Worm (Caenorhabditis elegans) whole organism, late embryonic: Measurements from ENCODE around the gene C27D9.1.

Experiments
- C08G9.2 ChIP-seq: sonication (generic microtip); optimal IDR thresholded peaks from 2 replicates; lab custom pipeline; 2016; ENCODE audit warnings: mild to moderate bottlenecking, missing genetic modification characterization, moderate library complexity, missing compliant biosample characterization
- C38D4.7 ChIP-seq: fragments of 200-800 bp; sonication (Bioruptor generic); optimal IDR thresholded peaks from 2 replicates; lab custom pipeline; 2018; ENCODE audit warnings: mild to moderate bottlenecking, missing genetic modification characterization, moderate library complexity, missing compliant biosample characterization
- F13H6.1 ChIP-seq: sonication (generic microtip); optimal IDR thresholded peaks from 2 replicates; lab custom pipeline; 2016; ENCODE audit warnings: missing genetic modification characterization, missing compliant biosample characterization
- K09A11.1 ChIP-seq: sonication (generic microtip); optimal IDR thresholded peaks from 2 replicates; lab custom pipeline; 2017; ENCODE audit warnings: antibody characterized with exemption, mild to moderate bottlenecking, missing genetic modification characterization, missing compliant biosample characterization; ENCODE audit not compliant: insufficient read depth
- Y22D7AL.16 ChIP-seq: sonication (generic microtip); optimal IDR thresholded peaks from 2 replicates; lab custom pipeline; 2016; ENCODE audit warnings: missing genetic modification characterization, missing compliant biosample characterization
- ceh-14 ChIP-seq: sonication (generic microtip); optimal IDR thresholded peaks from 2 replicates; lab custom pipeline; 2016; ENCODE audit warnings: missing genotype, missing genetic modification characterization, missing compliant biosample characterization
- ceh-18 ChIP-seq: sonication (generic microtip); optimal IDR thresholded peaks from 2 replicates; lab custom pipeline; 2016; ENCODE audit warnings: missing genetic modification characterization, missing compliant biosample characterization
- ceh-22 ChIP-seq: sonication (generic microtip); optimal IDR thresholded peaks from 2 replicates; lab custom pipeline; 2017; ENCODE audit warnings: missing biosample characterization, missing genetic modification characterization
- ceh-24 ChIP-seq: sonication (generic microtip); optimal IDR thresholded peaks from 2 replicates; lab custom pipeline; 2016; ENCODE audit warnings: mild to moderate bottlenecking, missing genetic modification characterization, missing compliant biosample characterization
- ceh-31 ChIP-seq: sonication (generic microtip); optimal IDR thresholded peaks from 2 replicates; lab custom pipeline; 2016; ENCODE audit warnings: missing genetic modification characterization, missing compliant biosample characterization
- ceh-45 ChIP-seq: fragments of 200-800 bp; sonication (Bioruptor generic); IDR thresholded peaks from 2 replicates; pipeline ENCODE4 v1.3.6; 2022; ENCODE audit warnings: missing genetic modification reagents, missing genetic modification characterization, missing compliant biosample characterization
- ceh-6 ChIP-seq: fragments of 200-800 bp; sonication (Bioruptor generic); optimal IDR thresholded peaks from 2 replicates; lab custom pipeline; 2018; ENCODE audit warnings: mild to moderate bottlenecking, missing genetic modification characterization, missing compliant biosample characterization
- ceh-9 ChIP-seq: sonication (generic microtip); optimal IDR thresholded peaks from 2 replicates; lab custom pipeline; 2016; ENCODE audit warnings: mild to moderate bottlenecking, missing genetic modification characterization, inconsistent platforms, missing compliant biosample characterization
- che-1 ChIP-seq: sonication (generic microtip); optimal IDR thresholded peaks from 2 replicates; lab custom pipeline; 2016; ENCODE audit warnings: mild to moderate bottlenecking, missing genetic modification characterization, missing compliant biosample characterization
- dmd-4 ChIP-seq: sonication (generic microtip); optimal IDR thresholded peaks from 2 replicates; lab custom pipeline; 2016; ENCODE audit warnings: borderline replicate concordance, missing genetic modification characterization, missing compliant biosample characterization
- dve-1 ChIP-seq: sonication (generic microtip); optimal IDR thresholded peaks from 2 replicates; lab custom pipeline; 2017; ENCODE audit warnings: antibody characterized with exemption, mild to moderate bottlenecking, missing genetic modification characterization, missing compliant biosample characterization
- elt-4 ChIP-seq: sonication (generic microtip); optimal IDR thresholded peaks from 2 replicates; lab custom pipeline; 2016; ENCODE audit warnings: missing genetic modification characterization, missing compliant biosample characterization
- ets-4 ChIP-seq: sonication (generic microtip); optimal IDR thresholded peaks from 2 replicates; lab custom pipeline; 2016; ENCODE audit warnings: missing genetic modification characterization, missing compliant biosample characterization
- eyg-1 ChIP-seq: sonication (generic microtip); optimal IDR thresholded peaks from 2 replicates; lab custom pipeline; 2016; ENCODE audit warnings: missing genotype, missing genetic modification characterization, missing compliant biosample characterization
- fax-1 ChIP-seq: sonication (generic microtip); optimal IDR thresholded peaks from 2 replicates; lab custom pipeline; 2016; ENCODE audit warnings: missing genotype, missing genetic modification characterization, missing compliant biosample characterization
- fkh-6 ChIP-seq: sonication (generic microtip); optimal IDR thresholded peaks from 2 replicates; lab custom pipeline; 2016; ENCODE audit warnings: missing genetic modification characterization, missing compliant biosample characterization
- gmeb-2 ChIP-seq: sonication (generic microtip); optimal IDR thresholded peaks from 2 replicates; lab custom pipeline; 2016; ENCODE audit warnings: missing genetic modification characterization, inconsistent platforms, missing compliant biosample characterization
- hlh-13 ChIP-seq: fragments of 200-800 bp; sonication (Bioruptor generic); optimal IDR thresholded peaks from 2 replicates; lab custom pipeline; 2018; ENCODE audit warnings: mild to moderate bottlenecking, missing genetic modification characterization, missing compliant biosample characterization
- hlh-15 ChIP-seq: sonication (generic microtip); optimal IDR thresholded peaks from 2 replicates; lab custom pipeline; 2016; ENCODE audit warnings: missing genetic modification characterization, missing compliant biosample characterization
- hlh-30 ChIP-seq: sonication (generic microtip); optimal IDR thresholded peaks from 2 replicates; lab custom pipeline; 2017; ENCODE audit warnings: antibody characterized with exemption, missing genetic modification characterization, missing compliant biosample characterization; ENCODE audit not compliant: insufficient read depth
- hlh-8 ChIP-seq: sonication (generic microtip); optimal IDR thresholded peaks from 2 replicates; lab custom pipeline; 2016; ENCODE audit warnings: missing genotype, missing genetic modification characterization, missing compliant biosample characterization
- lin-11 ChIP-seq: fragments of 200-800 bp; sonication (Bioruptor generic); optimal IDR thresholded peaks from 2 replicates; lab custom pipeline; 2018; ENCODE audit warnings: mild to moderate bottlenecking, missing genetic modification characterization, missing compliant biosample characterization
- mec-3 ChIP-seq: sonication (generic microtip); optimal IDR thresholded peaks from 2 replicates; lab custom pipeline; 2016; ENCODE audit warnings: borderline replicate concordance, missing genetic modification characterization, missing compliant biosample characterization
- nfya-1 ChIP-seq: sonication (generic microtip); optimal IDR thresholded peaks from 2 replicates; lab custom pipeline; 2017; ENCODE audit warnings: missing genetic modification characterization, mild to moderate bottlenecking, missing compliant biosample characterization, antibody characterized with exemption, moderate library complexity
- nhr-11 ChIP-seq: fragments of 150-350 bp; optimal IDR thresholded peaks from 2 replicates; lab custom pipeline; 2014; ENCODE audit warnings: missing biosample characterization, missing genetic modification characterization
- nhr-232 ChIP-seq: sonication (generic microtip); optimal IDR thresholded peaks from 2 replicates; lab custom pipeline; 2016; ENCODE audit warnings: missing genetic modification characterization, missing compliant biosample characterization
- npax-4 ChIP-seq: sonication (generic microtip); optimal IDR thresholded peaks from 2 replicates; lab custom pipeline; 2016; ENCODE audit warnings: missing genetic modification characterization, missing compliant biosample characterization
- odd-2 ChIP-seq: sonication (generic microtip); optimal IDR thresholded peaks from 2 replicates; lab custom pipeline; 2017; ENCODE audit warnings: antibody characterized with exemption, mild to moderate bottlenecking, missing genetic modification characterization, missing compliant biosample characterization
- pag-3 ChIP-seq: sonication (generic microtip); optimal IDR thresholded peaks from 2 replicates; lab custom pipeline; 2016; ENCODE audit warnings: missing compliant biosample characterization, missing genetic modification characterization, borderline replicate concordance
- pat-9 ChIP-seq: fragments of 200-800 bp; sonication (Bioruptor generic); optimal IDR thresholded peaks from 2 replicates; lab custom pipeline; 2018; ENCODE audit warnings: mild to moderate bottlenecking, missing genetic modification characterization, moderate library complexity, missing compliant biosample characterization
- pax-1 ChIP-seq: fragments of 150-350 bp; optimal IDR thresholded peaks from 2 replicates; lab custom pipeline; 2014; ENCODE audit warnings: missing biosample characterization, missing genetic modification characterization
- pha-2 ChIP-seq: sonication (generic microtip); optimal IDR thresholded peaks from 2 replicates; lab custom pipeline; 2017; ENCODE audit warnings: mild to moderate bottlenecking, missing genetic modification characterization, missing compliant biosample characterization
- pqm-1 ChIP-seq: sonication (generic microtip); optimal IDR thresholded peaks from 2 replicates; lab custom pipeline; 2016; ENCODE audit warnings: missing genetic modification characterization, missing compliant biosample characterization
- rnt-1 ChIP-seq: sonication (generic microtip); optimal IDR thresholded peaks from 2 replicates; lab custom pipeline; 2016; ENCODE audit warnings: missing genetic modification characterization, missing compliant biosample characterization
- sdc-2 ChIP-seq: sonication (generic microtip); optimal IDR thresholded peaks from 2 replicates; lab custom pipeline; 2016; ENCODE audit warnings: missing genotype, missing genetic modification characterization, missing compliant biosample characterization
- sox-2 ChIP-seq: fragments of 200-800 bp; sonication (Bioruptor generic); IDR thresholded peaks from 2 replicates; pipeline ENCODE4 v1.3.6; 2022; ENCODE audit warnings: missing genetic modification reagents, missing genetic modification characterization, missing compliant biosample characterization
- ttx-3 ChIP-seq: sonication (generic microtip); optimal IDR thresholded peaks from 2 replicates; lab custom pipeline; 2016; ENCODE audit warnings: missing genetic modification reagents, missing genetic modification characterization, missing compliant biosample characterization
- unc-3 ChIP-seq, 2 experiments: fragments of 200-800 bp in 1 of 2; sonication (Bioruptor generic) in 1 of 2; sonication (generic microtip) in 1 of 2; conservative IDR thresholded peaks in 1 of 2; optimal IDR thresholded peaks in 1 of 2; 2 replicates each; pipeline versions ENCODE4 v1.3.6 to Lab custom; 2016 to 2022; ENCODE audit warnings: missing compliant biosample characterization in 2 of 2, missing genetic modification characterization in 2 of 2, missing genetic modification reagents in 1 of 2
- unc-55 ChIP-seq: sonication (generic microtip); optimal IDR thresholded peaks from 2 replicates; lab custom pipeline; 2017; ENCODE audit warnings: missing biosample characterization, missing genetic modification reagents, missing genetic modification characterization
- unc-86 ChIP-seq: sonication (generic microtip); optimal IDR thresholded peaks from 2 replicates; lab custom pipeline; 2016; ENCODE audit warnings: missing genetic modification characterization, missing compliant biosample characterization
- zip-5 ChIP-seq: sonication (generic microtip); optimal IDR thresholded peaks from 2 replicates; lab custom pipeline; 2016; ENCODE audit warnings: missing genetic modification characterization, missing compliant biosample characterization

The C27D9.1 gene

DNA sequence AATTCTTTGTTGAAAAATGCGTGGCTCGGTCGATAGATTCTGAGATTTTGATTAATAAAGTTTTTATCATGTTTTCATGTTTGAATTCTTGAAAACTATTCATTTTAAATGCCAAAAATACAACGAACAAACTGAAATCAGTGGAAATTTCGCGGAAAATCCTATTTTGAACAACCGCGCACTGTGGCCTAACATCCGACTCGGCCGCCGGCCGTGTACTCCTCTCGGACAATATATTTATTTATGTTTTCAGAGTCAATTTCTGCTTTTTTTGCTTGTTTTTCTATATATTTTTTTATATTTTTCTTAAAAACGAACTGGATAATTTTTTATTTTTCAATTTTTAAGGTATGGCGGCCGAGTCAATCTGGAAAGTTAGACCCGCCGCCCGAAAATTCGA, 38.1 kb downstream of the C27D9.1 start, which contains the start of gene F26G1.1 (continued):
- TF ChIP-seq nhr-232 (tag; lab: Kevin White, UChicago) = no peak
- TF ChIP-seq ceh-14 (tag; lab: Kevin White, UChicago) = peak; percentile 83
- TF ChIP-seq dve-1 (tag; lab: Kevin White, UChicago) = no peak
- no peak for TF ChIP-seq elt-4
- peak; percentile 90 for TF ChIP-seq ceh-31 (tag; lab: Kevin White, UChicago)
- no peak for TF ChIP-seq pqm-1 (tag; lab: Kevin White, UChicago)
- peak; percentile 12 for TF ChIP-seq rnt-1 (tag; lab: Kevin White, UChicago)
- no peak for TF ChIP-seq odd-2 (tag; lab: Kevin White, UChicago)
- TF ChIP-seq fkh-6 (tag; lab: Kevin White, UChicago) = peak; percentile 14
- peak; percentile 90 for TF ChIP-seq hlh-8 (tag; lab: Kevin White, UChicago)
- peak; percentile 63 for TF ChIP-seq F13H6.1 (tag; lab: Kevin White, UChicago)
- TF ChIP-seq sox-2 (GFP tag; lab: Robert Waterston, UW) = no peak
- TF ChIP-seq gmeb-2 (tag; lab: Kevin White, UChicago) = peak; percentile 24
- TF ChIP-seq mec-3 (tag; lab: Kevin White, UChicago) = peak; percentile 65
- no peak for TF ChIP-seq hlh-30 (tag; lab: Kevin White, UChicago)
- peak; percentile 39 for TF ChIP-seq pha-2
- TF ChIP-seq sdc-2 (tag; lab: Kevin White, UChicago) = peak; percentile 48
- TF ChIP-seq lin-11 = no peak
- peak; percentile 94 for TF ChIP-seq ets-4 (tag; lab: Kevin White, UChicago)
- TF ChIP-seq C38D4.7 = no peak
- TF ChIP-seq zip-5 (tag; lab: Kevin White, UChicago) = peak; percentile 83
- TF ChIP-seq pax-1 (tag; lab: Kevin White, UChicago) = no peak
- no peak for TF ChIP-seq nhr-11 (tag; lab: Kevin White, UChicago)
- peak; percentile 93 for TF ChIP-seq C08G9.2 (tag; lab: Kevin White, UChicago)
- no peak for TF ChIP-seq eyg-1
- TF ChIP-seq fax-1 (tag; lab: Kevin White, UChicago) = peak; percentile 57
- TF ChIP-seq K09A11.1 = no peak
- no peak for TF ChIP-seq hlh-15 (tag; lab: Kevin White, UChicago)

DNA sequence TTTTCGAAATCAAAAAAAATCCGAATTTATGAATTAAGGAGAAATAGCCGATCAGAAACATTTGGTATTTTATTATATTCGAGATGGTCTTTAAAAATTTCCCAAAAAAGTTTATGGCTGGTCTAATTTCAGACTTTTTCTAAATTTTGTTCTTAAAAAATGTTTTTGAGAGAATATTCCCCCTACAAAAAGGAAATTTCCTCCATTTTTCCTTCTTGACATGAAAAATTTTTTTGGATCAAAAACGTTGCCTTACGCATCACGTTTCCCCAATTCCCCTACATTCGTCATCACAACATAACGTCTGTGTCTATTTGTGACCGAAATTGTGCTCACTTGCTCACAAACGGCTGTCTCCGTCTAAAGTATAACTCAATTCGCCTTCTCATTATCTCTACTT, 40.1 kb downstream of the C27D9.1 start:
- no peak for TF ChIP-seq nfya-1 (tag; lab: Kevin White, UChicago)
- TF ChIP-seq pag-3 = no peak
- no peak for TF ChIP-seq ceh-18 (tag; lab: Kevin White, UChicago)
- no peak for TF ChIP-seq ceh-14 (tag; lab: Kevin White, UChicago)
- TF ChIP-seq ceh-9 (tag; lab: Kevin White, UChicago) = no peak
- TF ChIP-seq ceh-24 (tag; lab: Kevin White, UChicago) = no peak
- TF ChIP-seq unc-55 (GFP tag; lab: Kevin White, UChicago) = no peak
- TF ChIP-seq unc-86 (tag; lab: Kevin White, UChicago) = no peak
- no peak for TF ChIP-seq Y22D7AL.16
- no peak for TF ChIP-seq ttx-3 (tag; lab: Kevin White, UChicago)
- TF ChIP-seq ceh-22 (tag; lab: Kevin White, UChicago) = no peak

DNA sequence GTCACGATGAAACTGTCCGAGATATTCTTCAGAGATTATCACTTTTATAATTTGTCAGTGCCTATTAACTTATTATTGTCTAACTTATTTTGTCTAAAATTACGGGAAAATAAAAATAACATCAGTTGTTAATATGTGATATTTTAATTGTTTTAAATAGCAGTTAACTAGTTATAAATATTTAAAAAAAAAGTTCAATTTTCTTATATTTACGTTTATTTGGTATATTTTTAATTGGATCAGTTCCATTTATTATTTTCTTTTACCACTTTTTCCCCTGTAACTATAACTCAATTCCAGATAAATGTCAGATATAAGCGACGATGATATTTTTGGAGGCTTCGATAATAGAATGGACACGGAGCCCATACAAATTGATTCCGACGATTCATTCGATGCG, 42.2 kb downstream of the C27D9.1 start, which contains the start of gene C33F10.4:
Gene C33F10.4, plus strand, starts transcription at position 301 of the 400 bp plus-strand sequence.
- TF ChIP-seq unc-3 (GFP tag; conservative IDR thresholded peaks at IDR 0.05; lab: Robert Waterston, UW) = no peak
- TF ChIP-seq unc-3 (tag; optimal IDR thresholded peaks at IDR 0.05; lab: Kevin White, UChicago) = no peak
- TF ChIP-seq ceh-24 (tag; lab: Kevin White, UChicago) = no peak
- no peak for TF ChIP-seq F13H6.1 (tag; lab: Kevin White, UChicago)
- no peak for TF ChIP-seq dmd-4 (tag; lab: Kevin White, UChicago)
- no peak for TF ChIP-seq npax-4
- TF ChIP-seq ceh-18 (tag; lab: Kevin White, UChicago) = no peak
- no peak for TF ChIP-seq che-1 (tag; lab: Kevin White, UChicago)
- no peak for TF ChIP-seq ceh-6 (GFP tag; lab: Kevin White, UChicago)
- TF ChIP-seq hlh-13 = no peak
- TF ChIP-seq fax-1 (tag; lab: Kevin White, UChicago) = no peak
- no peak for TF ChIP-seq sox-2 (GFP tag; lab: Robert Waterston, UW)
- TF ChIP-seq elt-4 = no peak
- no peak for TF ChIP-seq ceh-45 (GFP tag; lab: Robert Waterston, UW)
- no peak for TF ChIP-seq pat-9 (tag; lab: Kevin White, UChicago)
- TF ChIP-seq, all 69 proteins: peak for 0
